Fruit fly (Drosophila melanogaster): Measurements from ENCODE around the gene CG4119.

- TF ChIP-seq Pif1A (GFP tag; optimal IDR thresholded peaks at IDR 0.05) (no peak), Pif1B (GFP tag; optimal IDR thresholded peaks at IDR 0.05) (no peak), CG32121 (GFP tag; IDR thresholded peaks at IDR 0.05) (no peak), CG8301 (tag; optimal IDR thresholded peaks at IDR 0.05) (no peak), CG4496 (GFP tag; IDR thresholded peaks at IDR 0.05) (no peak), gl (tag; optimal IDR thresholded peaks at IDR 0.05) (no peak), rn (GFP tag; IDR thresholded peaks at IDR 0.05) (no peak), CG34367 (tag; optimal IDR thresholded peaks at IDR 0.05) (no peak), CG10348 (GFP tag; IDR thresholded peaks at IDR 0.05) (no peak), D1 (tag; optimal IDR thresholded peaks at IDR 0.05) (no peak), CG13204 (GFP tag; optimal IDR thresholded peaks at IDR 0.05) (no peak), Snoo (tag; optimal IDR thresholded peaks at IDR 0.05) (no peak), EcR (GFP tag; optimal IDR thresholded peaks at IDR 0.05) (no peak), CG14655 (GFP tag; optimal IDR thresholded peaks at IDR 0.05) (no peak)
Observed at dm6 chrX:5695035-5695434, 29.2 kb downstream of the CG4119 start, which contains the start of gene CG3149.
